Worm (Caenorhabditis elegans) whole organism, young adult: ENCODE data around the gene F31F7.2.

ENCODE experiments used
- F57C9.4 ChIP-seq: sonication (generic microtip); optimal IDR thresholded peaks from 2 replicates; lab custom pipeline; 2017; ENCODE audit warnings: mild to moderate bottlenecking, missing genetic modification characterization, missing compliant biosample characterization
- akir-1 ChIP-seq: fragments of 200-800 bp; sonication (Bioruptor generic); optimal IDR thresholded peaks from 2 replicates; lab custom pipeline; 2018; ENCODE audit warnings: mild to moderate bottlenecking, missing genetic modification characterization, moderate library complexity, missing compliant biosample characterization
- ama-1 ChIP-seq, 3 experiments: fragments of 150-350 bp in 1 of 3; sonication (generic microtip) in 2 of 3; optimal IDR thresholded peaks; 2 replicates each; lab custom pipeline; 2014 to 2018; ENCODE audit warnings: missing biosample characterization in 2 of 3, missing genetic modification characterization in 2 of 3, missing genetic modification reagents in 2 of 3
- aptf-2 ChIP-seq: fragments of 200-800 bp; sonication (Bioruptor generic); conservative IDR thresholded peaks from 2 replicates; pipeline ENCODE4 v1.3.6; 2022; ENCODE audit warnings: missing genetic modification reagents, missing genetic modification characterization, missing compliant biosample characterization
- ceh-100 ChIP-seq: fragments of 200-800 bp; sonication (Bioruptor generic); IDR thresholded peaks from 2 replicates; pipeline ENCODE4 v1.3.6; 2022; ENCODE audit warnings: missing genetic modification reagents, missing genetic modification characterization, missing compliant biosample characterization
- gei-17 ChIP-seq: fragments of 200-800 bp; sonication (Bioruptor generic); optimal IDR thresholded peaks from 2 replicates; lab custom pipeline; 2018; ENCODE audit warnings: mild to moderate bottlenecking, missing genetic modification characterization, missing compliant biosample characterization
- lsl-1 ChIP-seq: fragments of 200-800 bp; sonication (Bioruptor generic); optimal IDR thresholded peaks from 2 replicates; lab custom pipeline; 2018; ENCODE audit warnings: mild to moderate bottlenecking, missing genetic modification characterization, moderate library complexity, missing compliant biosample characterization
- nhr-90 ChIP-seq: sonication (generic microtip); optimal IDR thresholded peaks from 2 replicates; lab custom pipeline; 2016; ENCODE audit warnings: missing genotype, mild to moderate bottlenecking, missing genetic modification characterization, missing compliant biosample characterization
- unc-62 ChIP-seq: fragments of 150-350 bp; optimal IDR thresholded peaks from 2 replicates; lab custom pipeline; 2014; ENCODE audit warnings: missing biosample characterization, missing genetic modification reagents, missing genetic modification characterization

DNA sequence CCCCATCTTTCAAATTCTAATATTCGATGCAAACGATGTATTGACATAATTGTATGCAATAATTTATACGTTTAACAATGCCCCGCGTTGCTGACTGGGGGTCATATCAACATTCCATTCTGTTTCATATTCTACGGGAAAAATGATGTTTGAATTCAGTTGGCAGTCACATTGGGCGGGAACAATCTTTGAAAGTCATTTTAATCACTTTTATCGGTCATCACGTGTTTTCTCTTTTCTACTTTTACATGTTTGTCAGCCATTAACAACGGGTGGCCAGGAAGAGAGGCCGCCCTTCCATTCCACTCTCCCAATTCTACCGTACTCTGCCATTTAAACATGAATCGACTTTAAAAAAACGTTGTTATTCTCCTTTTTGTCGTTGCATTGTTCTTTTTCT is 21.9 kb upstream of the F31F7.2 start:
- TF ChIP-seq F57C9.4 (tag; lab: Kevin White, UChicago) = no peak
- no peak for TF ChIP-seq lsl-1
- TF ChIP-seq ceh-100 (GFP tag; lab: Robert Waterston, UW) = no peak
- TF ChIP-seq nhr-90 (tag; lab: Kevin White, UChicago) = no peak
- no peak for TF ChIP-seq gei-17
- TF ChIP-seq ama-1 (optimal IDR thresholded peaks at IDR 0.05; lab: Kevin White, UChicago) = no peak
- no peak for TF ChIP-seq ama-1 (GFP tag; optimal IDR thresholded peaks at IDR 0.05; lab: Kevin White, UChicago)
- TF ChIP-seq unc-62 = no peak
- TF ChIP-seq aptf-2 (GFP tag; lab: Robert Waterston, UW) = no peak
- no peak for TF ChIP-seq akir-1
